Fruit fly (Drosophila melanogaster) whole organism, adult: ENCODE measurements around the gene Arl6IP1.

Experiments used
- CG11617 ChIP-seq: fragments of 200-800 bp; sonication (Bioruptor generic); optimal IDR thresholded peaks from 2 replicates; lab custom pipeline; 2017; ENCODE audit warnings: mild to moderate bottlenecking, missing biosample characterization, missing genetic modification reagents, missing genetic modification characterization
- CG12768 ChIP-seq: fragments of 200-800 bp; sonication (Bioruptor generic); optimal IDR thresholded peaks from 2 replicates; lab custom pipeline; 2017; ENCODE audit warnings: missing biosample characterization, missing genetic modification characterization, mild to moderate bottlenecking, moderate library complexity, missing genetic modification reagents
- CG14711 ChIP-seq: fragments of 200-800 bp; sonication (Bioruptor generic); optimal IDR thresholded peaks from 2 replicates; lab custom pipeline; 2018; ENCODE audit warnings: missing biosample characterization, mild to moderate bottlenecking, missing genetic modification characterization, moderate library complexity
- CG1620 ChIP-seq: fragments of 200-800 bp; sonication (Bioruptor generic); optimal IDR thresholded peaks from 2 replicates; lab custom pipeline; 2016; ENCODE audit warnings: missing biosample characterization, missing genetic modification characterization
- CG5204 ChIP-seq: fragments of 200-800 bp; sonication (Bioruptor generic); optimal IDR thresholded peaks from 2 replicates; lab custom pipeline; 2016; ENCODE audit warnings: missing biosample characterization, missing genetic modification characterization
- CG7101 ChIP-seq: fragments of 200-800 bp; sonication (Bioruptor generic); optimal IDR thresholded peaks from 2 replicates; lab custom pipeline; 2018; ENCODE audit warnings: missing biosample characterization, mild to moderate bottlenecking, missing genetic modification characterization, moderate library complexity
- Hr96 ChIP-seq: fragments of 200-800 bp; sonication (Bioruptor generic); optimal IDR thresholded peaks from 2 replicates; lab custom pipeline; 2016; ENCODE audit warnings: missing biosample characterization, missing genetic modification characterization
- bab1 ChIP-seq: fragments of 200-800 bp; sonication (Bioruptor generic); optimal IDR thresholded peaks from 3 replicates; lab custom pipeline; 2019; ENCODE audit warnings: missing biosample characterization, mild to moderate bottlenecking, missing genetic modification characterization, moderate library complexity
- cic ChIP-seq: fragments of 200-800 bp; sonication (Bioruptor generic); optimal IDR thresholded peaks from 2 replicates; lab custom pipeline; 2017; ENCODE audit warnings: missing biosample characterization, mild to moderate bottlenecking, missing genetic modification characterization, moderate library complexity
- kay ChIP-seq: fragments of 200-800 bp; sonication (Bioruptor generic); peaks from one replicate; lab custom pipeline; 2016; ENCODE audit warnings: missing biosample characterization, missing genetic modification characterization, borderline replicate concordance
- pad ChIP-seq: fragments of 200-800 bp; sonication (Bioruptor generic); optimal IDR thresholded peaks from 3 replicates; lab custom pipeline; 2017; ENCODE audit warnings: missing biosample characterization, missing genetic modification characterization, mild to moderate bottlenecking, moderate library complexity, missing genetic modification reagents
- tj ChIP-seq: fragments of 200-800 bp; sonication (Bioruptor generic); optimal IDR thresholded peaks from 3 replicates; lab custom pipeline; 2017; ENCODE audit warnings: missing biosample characterization, mild to moderate bottlenecking, missing genetic modification characterization, moderate library complexity

dm6 chr3R:16626899-16627432 is 16.4 kb upstream of the Arl6IP1 start:
- TF ChIP-seq kay (GFP tag; lab: Kevin White, UChicago) (no peak), CG11617 (GFP tag; lab: Kevin White, UChicago) (no peak), CG14711 (no peak), CG5204 (GFP tag; lab: Kevin White, UChicago) (no peak), Hr96 (GFP tag; lab: Kevin White, UChicago) (no peak), bab1 (no peak), CG7101 (tag; lab: Kevin White, UChicago) (no peak), pad (no peak), CG12768 (GFP tag; lab: Kevin White, UChicago) (no peak), cic (no peak), tj (GFP tag; lab: Kevin White, UChicago) (no peak), CG1620 (GFP tag; lab: Kevin White, UChicago) (no peak)
